Fruit fly (Drosophila melanogaster) whole organism, embryonic: Measurements from ENCODE around the gene Rbp.
A peak's percentile ranks its signal among the peaks of the same experiment; 100 is the strongest.

ENCODE experiments used
- Awh ChIP-seq: fragments of 200-800 bp; sonication (Bioruptor generic); IDR thresholded peaks from 2 replicates; pipeline ENCODE4, ENCODE4 v1.3.6; 2022; ENCODE audit warnings: missing biosample characterization, missing genetic modification characterization
- CG10274 ChIP-seq: fragments of 200-800 bp; sonication (Bioruptor generic); optimal IDR thresholded peaks from 3 replicates; lab custom pipeline; 2017; ENCODE audit warnings: missing biosample characterization, mild to moderate bottlenecking, missing genetic modification characterization
- CG11560 ChIP-seq: fragments of 200-800 bp; sonication (Bioruptor generic); IDR thresholded peaks from 3 replicates; pipeline ENCODE4 v1.3.6; 2022; ENCODE audit warnings: missing biosample characterization, missing genetic modification characterization
- CG12155 ChIP-seq: fragments of 200-800 bp; sonication (Bioruptor generic); optimal IDR thresholded peaks from 3 replicates; lab custom pipeline; 2016; ENCODE audit warnings: missing biosample characterization, missing genetic modification characterization
- CG12391 ChIP-seq: fragments of 200-800 bp; sonication (Bioruptor generic); optimal IDR thresholded peaks from 3 replicates; lab custom pipeline; 2018; ENCODE audit warnings: missing biosample characterization, mild to moderate bottlenecking, missing genetic modification characterization, moderate library complexity
- CG12659 ChIP-seq: fragments of 200-800 bp; sonication (Bioruptor generic); optimal IDR thresholded peaks from 3 replicates; lab custom pipeline; 2017; ENCODE audit warnings: mild to moderate bottlenecking, missing biosample characterization, missing genetic modification reagents, missing genetic modification characterization
- CG14860 ChIP-seq: fragments of 200-800 bp; sonication (Bioruptor generic); IDR thresholded peaks from 3 replicates; pipeline ENCODE4 v1.3.6; 2022; ENCODE audit warnings: missing biosample characterization, missing genetic modification characterization; ENCODE audit not compliant: partially characterized antibody
- CG15073 ChIP-seq: fragments of 200-800 bp; sonication (Bioruptor generic); optimal IDR thresholded peaks from 2 replicates; lab custom pipeline; 2016; ENCODE audit warnings: missing biosample characterization, missing genetic modification characterization
- CG16813 ChIP-seq: fragments of 200-800 bp; sonication (Bioruptor generic); IDR thresholded peaks from 3 replicates; pipeline ENCODE4 v1.3.6; 2022; ENCODE audit warnings: missing biosample characterization, missing genetic modification characterization; ENCODE audit not compliant: partially characterized antibody
- CG18262 ChIP-seq: fragments of 200-800 bp; optimal IDR thresholded peaks from 3 replicates; lab custom pipeline; 2019; ENCODE audit warnings: missing biosample characterization, mild to moderate bottlenecking, missing genetic modification characterization, moderate library complexity
- CG2875 ChIP-seq: fragments of 200-800 bp; sonication (Bioruptor generic); optimal IDR thresholded peaks from 2 replicates; lab custom pipeline; 2017; ENCODE audit warnings: missing biosample characterization, mild to moderate bottlenecking, missing genetic modification characterization, missing genetic modification reagents
- CG31365 ChIP-seq: fragments of 200-800 bp; sonication (Bioruptor generic); optimal IDR thresholded peaks from 2 replicates; lab custom pipeline; 2018; ENCODE audit warnings: missing biosample characterization, mild to moderate bottlenecking, missing genetic modification characterization
- CG32532 ChIP-seq: fragments of 200-800 bp; sonication (Bioruptor generic); IDR thresholded peaks from 2 replicates; pipeline ENCODE4 v1.3.6; 2022; ENCODE audit warnings: missing biosample characterization, missing genetic modification characterization
- CG7786 ChIP-seq: fragments of 200-800 bp; sonication (Bioruptor generic); optimal IDR thresholded peaks from 2 replicates; lab custom pipeline; 2016; ENCODE audit warnings: missing biosample characterization, missing genetic modification characterization
- CG7928 ChIP-seq: fragments of 200-800 bp; sonication (Bioruptor generic); optimal IDR thresholded peaks from 2 replicates; lab custom pipeline; 2017; ENCODE audit warnings: missing biosample characterization, mild to moderate bottlenecking, missing genetic modification characterization
- CG9437 ChIP-seq: fragments of 200-800 bp; sonication (Bioruptor generic); optimal IDR thresholded peaks from 2 replicates; lab custom pipeline; 2018; ENCODE audit warnings: missing biosample characterization, mild to moderate bottlenecking, missing genetic modification characterization
- CG9932 ChIP-seq: fragments of 200-800 bp; sonication (Bioruptor generic); IDR thresholded peaks from 2 replicates; pipeline ENCODE4 v1.3.6; 2022; ENCODE audit warnings: missing biosample characterization, missing genetic modification characterization
- CTCF ChIP-seq: fragments of 200-800 bp; sonication (Bioruptor generic); optimal IDR thresholded peaks from 2 replicates; lab custom pipeline; 2017; ENCODE audit warnings: missing biosample characterization, mild to moderate bottlenecking, missing genetic modification characterization, moderate library complexity
- Chrac-16 ChIP-seq: fragments of 200-800 bp; sonication (Bioruptor generic); optimal IDR thresholded peaks from 3 replicates; lab custom pipeline; 2016; ENCODE audit warnings: missing biosample characterization, missing genetic modification characterization
- Dip3 ChIP-seq: fragments of 200-800 bp; sonication (Bioruptor generic); optimal IDR thresholded peaks from 3 replicates; lab custom pipeline; 2016; ENCODE audit warnings: missing biosample characterization, missing genetic modification characterization
- Doc2 ChIP-seq: fragments of 200-800 bp; sonication (Bioruptor generic); IDR thresholded peaks from 2 replicates; pipeline ENCODE4 v1.3.6; 2022; ENCODE audit warnings: missing biosample characterization, missing genetic modification characterization
- E2f2 ChIP-seq: fragments of 200-800 bp; sonication (Bioruptor generic); IDR thresholded peaks from 2 replicates; pipeline ENCODE4 v1.3.6; 2022; ENCODE audit warnings: missing biosample characterization, missing genetic modification characterization
- Fer1 ChIP-seq: fragments of 200-800 bp; sonication (Bioruptor generic); optimal IDR thresholded peaks from 2 replicates; lab custom pipeline; 2017; ENCODE audit warnings: missing biosample characterization, mild to moderate bottlenecking, missing genetic modification characterization
- Gsc ChIP-seq: fragments of 200-800 bp; sonication (Bioruptor generic); IDR thresholded peaks from 2 replicates; pipeline ENCODE4 v1.3.6; 2022; ENCODE audit warnings: missing biosample characterization, missing genetic modification characterization
- Hmx ChIP-seq: fragments of 200-800 bp; sonication (Bioruptor generic); optimal IDR thresholded peaks from 2 replicates; lab custom pipeline; 2016; ENCODE audit warnings: missing biosample characterization, missing genetic modification characterization
- Hsf ChIP-seq: fragments of 200-800 bp; sonication (Bioruptor generic); optimal IDR thresholded peaks from 3 replicates; lab custom pipeline; 2016; ENCODE audit warnings: missing biosample characterization, missing genetic modification characterization
- MBD-R2 ChIP-seq: fragments of 200-800 bp; sonication (Bioruptor generic); IDR thresholded peaks from 2 replicates; pipeline ENCODE4 v1.3.6; 2022; ENCODE audit warnings: missing biosample characterization, missing genetic modification characterization
- Neu2 ChIP-seq: fragments of 200-800 bp; sonication (Bioruptor generic); optimal IDR thresholded peaks from 3 replicates; lab custom pipeline; 2016; ENCODE audit warnings: missing biosample characterization, missing genetic modification characterization, borderline replicate concordance
- Nf-YB ChIP-seq: fragments of 200-800 bp; sonication (Bioruptor generic); optimal IDR thresholded peaks from 3 replicates; lab custom pipeline; 2019; ENCODE audit warnings: missing biosample characterization, mild to moderate bottlenecking, missing genetic modification characterization, moderate library complexity
- Six4 ChIP-seq: fragments of 200-800 bp; sonication (Bioruptor generic); optimal IDR thresholded peaks from 2 replicates; lab custom pipeline; 2016; ENCODE audit warnings: missing biosample characterization, missing genetic modification characterization
- Vsx1 ChIP-seq: fragments of 200-800 bp; sonication (Bioruptor generic); optimal IDR thresholded peaks from 2 replicates; lab custom pipeline; 2017; ENCODE audit warnings: missing biosample characterization, mild to moderate bottlenecking, missing genetic modification characterization, missing genetic modification reagents
- ab ChIP-seq: fragments of 200-800 bp; sonication (Bioruptor generic); optimal IDR thresholded peaks from 2 replicates; lab custom pipeline; 2016; ENCODE audit warnings: missing biosample characterization, missing genetic modification characterization
- ara ChIP-seq: fragments of 200-800 bp; sonication (Bioruptor generic); IDR thresholded peaks from 2 replicates; pipeline ENCODE4 v1.3.6; 2022; ENCODE audit warnings: missing biosample characterization, missing genetic modification characterization
- bsh ChIP-seq, 2 experiments: fragments of 200-800 bp; sonication (Bioruptor generic); optimal IDR thresholded peaks; 2 replicates each; lab custom pipeline; 2017 to 2018; ENCODE audit warnings: mild to moderate bottlenecking in 2 of 2, missing biosample characterization in 2 of 2, missing genetic modification characterization in 2 of 2, moderate library complexity in 1 of 2
- corto ChIP-seq: fragments of 200-800 bp; sonication (Bioruptor generic); optimal IDR thresholded peaks from 2 replicates; lab custom pipeline; 2016; ENCODE audit warnings: missing biosample characterization, mild to moderate bottlenecking, missing genetic modification characterization, moderate library complexity
- ewg ChIP-seq: fragments of 200-800 bp; sonication (Bioruptor generic); optimal IDR thresholded peaks from 3 replicates; lab custom pipeline; 2017; ENCODE audit warnings: mild to moderate bottlenecking, missing biosample characterization, missing genetic modification reagents, missing genetic modification characterization
- fd102C ChIP-seq: fragments of 200-800 bp; sonication (Bioruptor generic); optimal IDR thresholded peaks from 2 replicates; lab custom pipeline; 2018; ENCODE audit warnings: missing biosample characterization, mild to moderate bottlenecking, missing genetic modification characterization, moderate library complexity
- fd96Cb ChIP-seq: fragments of 200-800 bp; sonication (Bioruptor generic); optimal IDR thresholded peaks from 2 replicates; lab custom pipeline; 2018; ENCODE audit warnings: missing biosample characterization, mild to moderate bottlenecking, missing genetic modification characterization, moderate library complexity
- hb ChIP-seq: fragments of 200-800 bp; sonication (Bioruptor generic); IDR thresholded peaks from 3 replicates; pipeline ENCODE4 v1.3.6; 2022; ENCODE audit warnings: missing biosample characterization, missing genetic modification characterization; ENCODE audit not compliant: partially characterized antibody
- her ChIP-seq: fragments of 200-800 bp; sonication (Bioruptor generic); optimal IDR thresholded peaks from 2 replicates; lab custom pipeline; 2016; ENCODE audit warnings: missing biosample characterization, missing genetic modification characterization
- jigr1 ChIP-seq: fragments of 200-800 bp; sonication (Bioruptor generic); IDR thresholded peaks from 3 replicates; pipeline ENCODE4 v1.3.6; 2022; ENCODE audit warnings: missing biosample characterization, missing genetic modification characterization
- lilli ChIP-seq: fragments of 200-800 bp; sonication (Bioruptor generic); optimal IDR thresholded peaks from 3 replicates; lab custom pipeline; 2016; ENCODE audit warnings: missing biosample characterization, missing genetic modification characterization
- pita ChIP-seq: fragments of 200-800 bp; sonication (Bioruptor generic); optimal IDR thresholded peaks from 2 replicates; lab custom pipeline; 2017; ENCODE audit warnings: missing biosample characterization, mild to moderate bottlenecking, missing genetic modification characterization
- pzg ChIP-seq: fragments of 200-800 bp; sonication (Bioruptor generic); optimal IDR thresholded peaks from 3 replicates; lab custom pipeline; 2018; ENCODE audit warnings: missing biosample characterization, mild to moderate bottlenecking, missing genetic modification characterization, moderate library complexity
- ranshi ChIP-seq: fragments of 200-800 bp; sonication (Bioruptor generic); IDR thresholded peaks from 2 replicates; pipeline ENCODE4 v1.3.6; 2022; ENCODE audit warnings: missing biosample characterization, missing genetic modification characterization
- ro ChIP-seq: fragments of 200-800 bp; sonication (Bioruptor generic); IDR thresholded peaks from 2 replicates; pipeline ENCODE4 v1.3.6; 2022; ENCODE audit warnings: missing biosample characterization, missing genetic modification characterization
- salm ChIP-seq: fragments of 200-800 bp; sonication (Bioruptor generic); optimal IDR thresholded peaks from 2 replicates; lab custom pipeline; 2018; ENCODE audit warnings: missing biosample characterization, mild to moderate bottlenecking, missing genetic modification characterization
- so ChIP-seq: fragments of 200-800 bp; sonication (Bioruptor generic); IDR thresholded peaks from 3 replicates; pipeline ENCODE4 v1.3.6; 2022; ENCODE audit warnings: missing biosample characterization, missing genetic modification characterization
- stwl ChIP-seq: fragments of 200-800 bp; sonication (Bioruptor generic); optimal IDR thresholded peaks from 3 replicates; lab custom pipeline; 2018; ENCODE audit warnings: missing biosample characterization, mild to moderate bottlenecking, missing genetic modification characterization, moderate library complexity
- tin ChIP-seq: fragments of 200-800 bp; sonication (Bioruptor generic); optimal IDR thresholded peaks from 3 replicates; lab custom pipeline; 2016; ENCODE audit warnings: missing biosample characterization, missing genetic modification characterization
- trem ChIP-seq: fragments of 200-800 bp; optimal IDR thresholded peaks from 3 replicates; lab custom pipeline; 2019; ENCODE audit warnings: missing biosample characterization, mild to moderate bottlenecking, missing genetic modification characterization, moderate library complexity
- vvl ChIP-seq: fragments of 200-800 bp; sonication (Bioruptor generic); IDR thresholded peaks from 2 replicates; pipeline ENCODE4 v1.3.6; 2022; ENCODE audit warnings: missing biosample characterization, missing genetic modification characterization
- zfh2 ChIP-seq: fragments of 200-800 bp; sonication (Bioruptor generic); optimal IDR thresholded peaks from 2 replicates; lab custom pipeline; 2016; ENCODE audit warnings: missing biosample characterization, missing genetic modification characterization

Rbp gene

DNA sequence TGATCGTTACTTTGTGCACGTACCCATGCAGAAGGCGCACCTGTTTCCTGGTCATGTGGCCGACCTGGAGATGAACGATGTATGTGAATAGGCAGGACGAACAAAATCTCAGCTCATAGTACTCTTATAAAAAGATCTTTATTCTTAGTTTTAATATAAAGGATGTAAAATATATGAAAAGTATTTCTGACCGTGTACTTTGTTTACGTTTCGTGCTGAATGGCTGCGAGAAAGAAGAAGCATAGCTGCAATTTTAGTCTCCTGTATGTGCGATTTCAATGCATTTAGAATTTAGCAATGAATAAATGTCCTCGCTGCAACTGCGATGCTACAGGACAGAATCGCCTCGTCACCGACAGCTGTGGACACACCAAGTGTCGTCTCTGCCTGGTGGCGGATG, 26.6 kb upstream of the Rbp start, which contains the start of the genes CG42726 and CG42727 (continued):
- no peak for TF ChIP-seq Vsx1 (GFP tag; lab: Kevin White, UChicago)
- peak in 1 of 2 experiments; percentile 32 for TF ChIP-seq bsh (GFP tag; optimal IDR thresholded peaks at IDR 0.05; lab: Kevin White, UChicago)
- peak; percentile 35 for TF ChIP-seq CG12391 (tag; lab: Kevin White, UChicago)
- TF ChIP-seq CG10274 (GFP tag; lab: Kevin White, UChicago), result no peak
- TF ChIP-seq Chrac-16 (GFP tag; lab: Kevin White, UChicago), result peak; percentile 25
- no peak for TF ChIP-seq corto
- TF ChIP-seq CTCF (GFP tag; lab: Kevin White, UChicago), result no peak
- no peak for TF ChIP-seq CG11560 (tag; lab: Robert Waterston, UW)
- TF ChIP-seq Neu2 (GFP tag; lab: Kevin White, UChicago), result no peak
- peak; percentile 14 for TF ChIP-seq CG18262 (tag; lab: Kevin White, UChicago)
- TF ChIP-seq CG31365 (tag; lab: Kevin White, UChicago), result no peak
- TF ChIP-seq stwl (tag; lab: Kevin White, UChicago), result peak; percentile 23
- TF ChIP-seq Doc2 (GFP tag; lab: Robert Waterston, UW), result no peak
- peak; percentile 10; the same call in 1 of the 2 replicates for TF ChIP-seq Awh (GFP tag; lab: Robert Waterston, UW)
- TF ChIP-seq vvl (GFP tag; lab: Robert Waterston, UW), result 0 out of 2 replicates have a peak, but pooled peaks have one; percentile 34
- TF ChIP-seq ab, result no peak
- TF ChIP-seq Dip3 (GFP tag; lab: Kevin White, UChicago), result no peak
- TF ChIP-seq Fer1, result peak; percentile 50
- peak; percentile 24 for TF ChIP-seq trem (tag; lab: Kevin White, UChicago)
- TF ChIP-seq Hmx (GFP tag; lab: Kevin White, UChicago), result no peak
- no peak for TF ChIP-seq Six4 (GFP tag; lab: Kevin White, UChicago)
- no peak for TF ChIP-seq CG14860
- peak; percentile 53 for TF ChIP-seq CG9932 (GFP tag; lab: Robert Waterston, UW)
- TF ChIP-seq lilli (GFP tag; lab: Kevin White, UChicago), result peak; percentile 51
- peak; percentile 55 for TF ChIP-seq Hsf (GFP tag; lab: Kevin White, UChicago)
- peak; percentile 51 for TF ChIP-seq tin (GFP tag; lab: Kevin White, UChicago)
- TF ChIP-seq CG32532, result peak; percentile 16; the same call in 1 of the 2 replicates
- TF ChIP-seq ewg (GFP tag; lab: Kevin White, UChicago), result no peak
- TF ChIP-seq zfh2 (GFP tag; lab: Kevin White, UChicago), result peak; percentile 26
- TF ChIP-seq her (GFP tag; lab: Kevin White, UChicago), result no peak
- no peak for TF ChIP-seq pita (GFP tag; lab: Kevin White, UChicago)
- TF ChIP-seq CG9437, result no peak
- peak; percentile 9 for TF ChIP-seq fd96Cb (tag; lab: Kevin White, UChicago)
- TF ChIP-seq CG12659 (GFP tag; lab: Kevin White, UChicago), result peak; percentile 30
- TF ChIP-seq MBD-R2 (GFP tag; lab: Robert Waterston, UW), result peak; percentile 94
- TF ChIP-seq ranshi (GFP tag; lab: Robert Waterston, UW), result peak; percentile 41; the same call in 1 of the 2 replicates
- no peak for TF ChIP-seq ro (GFP tag; lab: Robert Waterston, UW)
- no peak for TF ChIP-seq Nf-YB (GFP tag; lab: Kevin White, UChicago)
- no peak for TF ChIP-seq Gsc (GFP tag; lab: Robert Waterston, UW)
- no peak for TF ChIP-seq CG7786

DNA sequence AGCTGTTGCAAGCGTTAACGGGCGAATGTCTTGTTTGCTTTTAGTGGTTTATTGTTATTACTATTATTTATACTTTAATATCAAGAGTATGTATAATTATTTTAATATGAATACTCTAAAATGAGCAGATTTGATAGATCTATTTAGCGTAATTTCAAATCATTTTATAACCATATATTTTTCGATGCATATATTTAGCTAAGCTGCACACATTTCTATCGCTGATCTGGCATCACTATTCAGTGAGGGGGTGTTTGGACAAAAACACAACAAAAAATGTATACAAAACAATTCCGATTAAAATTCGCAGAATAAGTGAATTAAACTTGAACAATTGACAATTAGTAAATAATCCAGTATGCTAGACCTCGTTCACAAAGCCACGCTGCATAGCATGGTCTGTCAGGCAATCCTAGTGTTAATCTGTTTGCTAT, 23.4 kb upstream of the Rbp start, which contains the start of the genes Trs33 and Tmtc4:
TSS of gene Trs33 (minus strand) at position 3 of the 434 bp plus-strand sequence.
TSS of gene Tmtc4 (plus strand) at position 233 of the 434 bp plus-strand sequence.
- TF ChIP-seq ara (GFP tag; lab: Robert Waterston, UW) (no peak), CG2875 (GFP tag; lab: Kevin White, UChicago) (no peak), fd102C (GFP tag; lab: Kevin White, UChicago) (no peak), CG16813 (GFP tag; lab: Robert Waterston, UW) (no peak), jigr1 (GFP tag; lab: Robert Waterston, UW) (no peak), hb (GFP tag; lab: Robert Waterston, UW) (no peak), so (GFP tag; lab: Robert Waterston, UW) (no peak), E2f2 (GFP tag; lab: Robert Waterston, UW) (no peak), salm (no peak), CG7928 (GFP tag; lab: Kevin White, UChicago) (no peak), CG12155 (GFP tag; lab: Kevin White, UChicago) (peak; percentile 28), CG15073 (GFP tag; lab: Kevin White, UChicago) (no peak), pzg (peak; percentile 37)
